Worm (Caenorhabditis elegans) whole organism, midembryonic: Measurements from ENCODE around the gene csp-2.
"Not testable (repeated sequence)": the region's sequence is repeated elsewhere in the genome, so short reads cannot be mapped to it uniquely, and the experiment has no call there.

Experiments
- T22C8.4 ChIP-seq: fragments of 200-800 bp; sonication (Bioruptor generic); IDR thresholded peaks from 2 replicates; pipeline ENCODE4 v1.3.6; 2022; ENCODE audit warnings: missing genetic modification characterization, missing compliant biosample characterization
- cog-1 ChIP-seq: sonication (generic microtip); optimal IDR thresholded peaks from 2 replicates; lab custom pipeline; 2016; ENCODE audit warnings: missing genetic modification characterization, missing compliant biosample characterization
- flt-1 ChIP-seq: fragments of 200-800 bp; sonication (Bioruptor generic); IDR thresholded peaks from 2 replicates; pipeline ENCODE4 v1.3.6; 2022; ENCODE audit warnings: missing genetic modification characterization, missing compliant biosample characterization
- klf-2 ChIP-seq: fragments of 200-800 bp; sonication (Bioruptor generic); conservative IDR thresholded peaks from 2 replicates; pipeline ENCODE4 v1.3.6; 2022; ENCODE audit warnings: missing genetic modification reagents, missing genetic modification characterization, missing compliant biosample characterization
- med-1 ChIP-seq: sonication (generic microtip); optimal IDR thresholded peaks from 2 replicates; lab custom pipeline; 2017; ENCODE audit warnings: missing genetic modification characterization, mild to moderate bottlenecking, missing compliant biosample characterization, antibody characterized with exemption, missing genetic modification reagents; ENCODE audit not compliant: insufficient read depth
- ref-1 ChIP-seq: fragments of 200-800 bp; sonication (Bioruptor generic); conservative IDR thresholded peaks from 2 replicates; pipeline ENCODE4 v1.3.6; 2022; ENCODE audit warnings: missing genetic modification reagents, missing genetic modification characterization, missing compliant biosample characterization
- tab-1 ChIP-seq: fragments of 200-800 bp; sonication (Bioruptor generic); IDR thresholded peaks from 2 replicates; pipeline ENCODE4 v1.3.6; 2022; ENCODE audit warnings: missing genetic modification characterization, missing compliant biosample characterization
- ztf-23 ChIP-seq: fragments of 200-800 bp; sonication (Bioruptor generic); IDR thresholded peaks from 2 replicates; pipeline ENCODE4 v1.3.6; 2022; ENCODE audit warnings: missing genetic modification reagents, missing genetic modification characterization, missing compliant biosample characterization
- ztf-29 ChIP-seq: fragments of 200-800 bp; sonication (Bioruptor generic); IDR thresholded peaks from 2 replicates; pipeline ENCODE4 v1.3.6; 2022; ENCODE audit warnings: missing genetic modification reagents, missing genetic modification characterization, missing compliant biosample characterization

The csp-2 gene

ce11 chrIV:6342876-6343275 lies 35.3 kb downstream of the csp-2 start, which contains the start of gene Y73B6BL.14:
Y73B6BL.14 (minus strand) TSS chrIV:6342976.
- no peak for TF ChIP-seq klf-2 (GFP tag; lab: Robert Waterston, UW)
- TF ChIP-seq ztf-23 (GFP tag; lab: Robert Waterston, UW), result no peak
- no peak for TF ChIP-seq med-1 (GFP tag; lab: Kevin White, UChicago)
- no peak for TF ChIP-seq cog-1 (tag; lab: Kevin White, UChicago)
- TF ChIP-seq ref-1 (GFP tag; lab: Robert Waterston, UW), result no peak
- no peak for TF ChIP-seq ztf-29 (GFP tag; lab: Robert Waterston, UW)
- TF ChIP-seq T22C8.4, result no peak
- no peak for TF ChIP-seq flt-1 (GFP tag; lab: Robert Waterston, UW)
- TF ChIP-seq tab-1 (GFP tag; lab: Robert Waterston, UW), result no peak

ce11 chrIV:6347213-6347612 lies 39.7 kb downstream of the csp-2 start, which contains the start of gene Y73B6BL.289:
Y73B6BL.289 (plus strand) TSS chrIV:6347513.
- not testable (repeated sequence) for TF ChIP-seq tab-1, ztf-29, ztf-23 (GFP tag; lab: Robert Waterston, UW)

ce11 chrIV:6361668-6362067 lies 54.1 kb downstream of the csp-2 start, which contains the start of gene Y73B6BL.47:
Y73B6BL.47 (plus strand) TSS chrIV:6361968.
- TF ChIP-seq klf-2 (GFP tag; lab: Robert Waterston, UW), result no peak
- TF ChIP-seq cog-1 (tag; lab: Kevin White, UChicago), result no peak
- TF ChIP-seq ztf-23 (GFP tag; lab: Robert Waterston, UW), result no peak
- no peak for TF ChIP-seq flt-1 (GFP tag; lab: Robert Waterston, UW)
- no peak for TF ChIP-seq tab-1 (GFP tag; lab: Robert Waterston, UW)
- no peak for TF ChIP-seq ztf-29 (GFP tag; lab: Robert Waterston, UW)
- TF ChIP-seq med-1 (GFP tag; lab: Kevin White, UChicago), result no peak
- no peak for TF ChIP-seq ref-1 (GFP tag; lab: Robert Waterston, UW)
- no peak for TF ChIP-seq T22C8.4

ce11 chrIV:6363604-6364003 lies 56.1 kb downstream of the csp-2 start:
- TF ChIP-seq ztf-23 (GFP tag; lab: Robert Waterston, UW) (no peak), flt-1 (GFP tag; lab: Robert Waterston, UW) (0 out of 2 replicates have a peak, but pooled peaks have one; percentile 20)

ce11 chrIV:6365045-6365444 lies 57.5 kb downstream of the csp-2 start, which contains the start of gene Y73B6BL.270:
Y73B6BL.270 (plus strand) TSS chrIV:6365345.
- TF ChIP-seq tab-1 (GFP tag; lab: Robert Waterston, UW) (no peak), med-1 (GFP tag; lab: Kevin White, UChicago) (no peak), flt-1 (GFP tag; lab: Robert Waterston, UW) (no peak), klf-2 (GFP tag; lab: Robert Waterston, UW) (no peak), ztf-29 (GFP tag; lab: Robert Waterston, UW) (no peak), T22C8.4 (no peak), ref-1 (GFP tag; lab: Robert Waterston, UW) (no peak), cog-1 (tag; lab: Kevin White, UChicago) (no peak), ztf-23 (GFP tag; lab: Robert Waterston, UW) (no peak)
